Worm (Caenorhabditis elegans) whole organism, midembryonic: Measurements from ENCODE around the gene C53A3.3.

Experiments used
- T22C8.4 ChIP-seq: fragments of 200-800 bp; sonication (Bioruptor generic); IDR thresholded peaks from 2 replicates; pipeline ENCODE4 v1.3.6; 2022; ENCODE audit warnings: missing genetic modification characterization, missing compliant biosample characterization
- cog-1 ChIP-seq: sonication (generic microtip); optimal IDR thresholded peaks from 2 replicates; lab custom pipeline; 2016; ENCODE audit warnings: missing genetic modification characterization, missing compliant biosample characterization
- flt-1 ChIP-seq: fragments of 200-800 bp; sonication (Bioruptor generic); IDR thresholded peaks from 2 replicates; pipeline ENCODE4 v1.3.6; 2022; ENCODE audit warnings: missing genetic modification characterization, missing compliant biosample characterization
- klf-2 ChIP-seq: fragments of 200-800 bp; sonication (Bioruptor generic); conservative IDR thresholded peaks from 2 replicates; pipeline ENCODE4 v1.3.6; 2022; ENCODE audit warnings: missing genetic modification reagents, missing genetic modification characterization, missing compliant biosample characterization
- med-1 ChIP-seq: sonication (generic microtip); optimal IDR thresholded peaks from 2 replicates; lab custom pipeline; 2017; ENCODE audit warnings: missing genetic modification characterization, mild to moderate bottlenecking, missing compliant biosample characterization, antibody characterized with exemption, missing genetic modification reagents; ENCODE audit not compliant: insufficient read depth
- ref-1 ChIP-seq: fragments of 200-800 bp; sonication (Bioruptor generic); conservative IDR thresholded peaks from 2 replicates; pipeline ENCODE4 v1.3.6; 2022; ENCODE audit warnings: missing genetic modification reagents, missing genetic modification characterization, missing compliant biosample characterization
- tab-1 ChIP-seq: fragments of 200-800 bp; sonication (Bioruptor generic); IDR thresholded peaks from 2 replicates; pipeline ENCODE4 v1.3.6; 2022; ENCODE audit warnings: missing genetic modification characterization, missing compliant biosample characterization
- ztf-29 ChIP-seq: fragments of 200-800 bp; sonication (Bioruptor generic); IDR thresholded peaks from 2 replicates; pipeline ENCODE4 v1.3.6; 2022; ENCODE audit warnings: missing genetic modification reagents, missing genetic modification characterization, missing compliant biosample characterization

- no peak for TF ChIP-seq flt-1 (GFP tag; lab: Robert Waterston, UW)
- no peak for TF ChIP-seq ref-1 (GFP tag; lab: Robert Waterston, UW)
- no peak for TF ChIP-seq med-1 (GFP tag; lab: Kevin White, UChicago)
- no peak for TF ChIP-seq ztf-29 (GFP tag; lab: Robert Waterston, UW)
- no peak for TF ChIP-seq tab-1
- TF ChIP-seq cog-1 (tag; lab: Kevin White, UChicago): no peak
- TF ChIP-seq T22C8.4 (GFP tag; lab: Robert Waterston, UW): no peak
- no peak for TF ChIP-seq klf-2 (GFP tag; lab: Robert Waterston, UW)
Observed at ce11 chrV:5730783-5731182, 25.5 kb upstream of the C53A3.3 start, which contains the start of gene K09H11.15.
